Worm (Caenorhabditis elegans) whole organism, midembryonic: ENCODE measurements around the gene gnrr-3.

Experiments
- T22C8.4 ChIP-seq: fragments of 200-800 bp; sonication (Bioruptor generic); IDR thresholded peaks from 2 replicates; pipeline ENCODE4 v1.3.6; 2022; ENCODE audit warnings: missing genetic modification characterization, missing compliant biosample characterization
- cog-1 ChIP-seq: sonication (generic microtip); optimal IDR thresholded peaks from 2 replicates; lab custom pipeline; 2016; ENCODE audit warnings: missing genetic modification characterization, missing compliant biosample characterization
- flt-1 ChIP-seq: fragments of 200-800 bp; sonication (Bioruptor generic); IDR thresholded peaks from 2 replicates; pipeline ENCODE4 v1.3.6; 2022; ENCODE audit warnings: missing genetic modification characterization, missing compliant biosample characterization
- klf-2 ChIP-seq: fragments of 200-800 bp; sonication (Bioruptor generic); conservative IDR thresholded peaks from 2 replicates; pipeline ENCODE4 v1.3.6; 2022; ENCODE audit warnings: missing genetic modification reagents, missing genetic modification characterization, missing compliant biosample characterization
- med-1 ChIP-seq: sonication (generic microtip); optimal IDR thresholded peaks from 2 replicates; lab custom pipeline; 2017; ENCODE audit warnings: missing genetic modification characterization, mild to moderate bottlenecking, missing compliant biosample characterization, antibody characterized with exemption, missing genetic modification reagents; ENCODE audit not compliant: insufficient read depth
- ref-1 ChIP-seq: fragments of 200-800 bp; sonication (Bioruptor generic); conservative IDR thresholded peaks from 2 replicates; pipeline ENCODE4 v1.3.6; 2022; ENCODE audit warnings: missing genetic modification reagents, missing genetic modification characterization, missing compliant biosample characterization
- tab-1 ChIP-seq: fragments of 200-800 bp; sonication (Bioruptor generic); IDR thresholded peaks from 2 replicates; pipeline ENCODE4 v1.3.6; 2022; ENCODE audit warnings: missing genetic modification characterization, missing compliant biosample characterization
- ztf-23 ChIP-seq: fragments of 200-800 bp; sonication (Bioruptor generic); IDR thresholded peaks from 2 replicates; pipeline ENCODE4 v1.3.6; 2022; ENCODE audit warnings: missing genetic modification reagents, missing genetic modification characterization, missing compliant biosample characterization
- ztf-29 ChIP-seq: fragments of 200-800 bp; sonication (Bioruptor generic); IDR thresholded peaks from 2 replicates; pipeline ENCODE4 v1.3.6; 2022; ENCODE audit warnings: missing genetic modification reagents, missing genetic modification characterization, missing compliant biosample characterization

gnrr-3 gene

ce11 chrX:10049160-10049559 is at the start of gene gnrr-3:
Gene gnrr-3, plus strand, starts transcription at chrX:10049460.
- TF ChIP-seq cog-1 (tag; lab: Kevin White, UChicago) (no peak), ref-1 (GFP tag; lab: Robert Waterston, UW) (no peak), med-1 (GFP tag; lab: Kevin White, UChicago) (no peak), klf-2 (no peak), tab-1 (no peak), ztf-29 (GFP tag; lab: Robert Waterston, UW) (no peak), flt-1 (no peak), T22C8.4 (GFP tag; lab: Robert Waterston, UW) (no peak), ztf-23 (GFP tag; lab: Robert Waterston, UW) (no peak)

- TF ChIP-seq ztf-29 (GFP tag; lab: Robert Waterston, UW) (0 out of 2 replicates have a peak, but pooled peaks have one; percentile 7), flt-1 (peak; percentile 74; the same call in 1 of the 2 replicates), T22C8.4 (GFP tag; lab: Robert Waterston, UW) (peak; percentile 70), ztf-23 (GFP tag; lab: Robert Waterston, UW) (peak; percentile 51; the same call in 1 of the 2 replicates), med-1 (GFP tag; lab: Kevin White, UChicago) (no peak), ref-1 (GFP tag; lab: Robert Waterston, UW) (no peak), cog-1 (tag; lab: Kevin White, UChicago) (peak; percentile 92)
These were observed 49.6 kb upstream of the gnrr-3 start for ce11 chrX:9999599-10000201.

- TF ChIP-seq med-1 (GFP tag; lab: Kevin White, UChicago) (no peak), cog-1 (tag; lab: Kevin White, UChicago) (no peak), ref-1 (GFP tag; lab: Robert Waterston, UW) (no peak), tab-1 (no peak), T22C8.4 (GFP tag; lab: Robert Waterston, UW) (no peak), ztf-29 (GFP tag; lab: Robert Waterston, UW) (no peak), flt-1 (no peak), klf-2 (no peak), ztf-23 (GFP tag; lab: Robert Waterston, UW) (no peak)
These were observed 48.6 kb upstream of the gnrr-3 start, which contains the start of gene F19C6.2 for ce11 chrX:10000635-10001034. Gene F19C6.2, plus strand, starts transcription at chrX:10000935.

ce11 chrX:10008664-10009063 is 40.6 kb upstream of the gnrr-3 start, which contains the start of gene F19C6.3:
Gene F19C6.3, minus strand, starts transcription at chrX:10008764.
- TF ChIP-seq klf-2 = no peak
- TF ChIP-seq ztf-23 (GFP tag; lab: Robert Waterston, UW) = no peak
- no peak for TF ChIP-seq T22C8.4 (GFP tag; lab: Robert Waterston, UW)

ce11 chrX:10009985-10010384 is 39.3 kb upstream of the gnrr-3 start:
- no peak for TF ChIP-seq cog-1 (tag; lab: Kevin White, UChicago)
- no peak for TF ChIP-seq ztf-29 (GFP tag; lab: Robert Waterston, UW)
- no peak for TF ChIP-seq ztf-23 (GFP tag; lab: Robert Waterston, UW)
- TF ChIP-seq tab-1 = no peak
- TF ChIP-seq flt-1 = no peak
- no peak for TF ChIP-seq T22C8.4 (GFP tag; lab: Robert Waterston, UW)
- TF ChIP-seq ref-1 (GFP tag; lab: Robert Waterston, UW) = no peak

- no peak for TF ChIP-seq ztf-23 (GFP tag; lab: Robert Waterston, UW)
- no peak for TF ChIP-seq flt-1
- no peak for TF ChIP-seq T22C8.4 (GFP tag; lab: Robert Waterston, UW)
- no peak for TF ChIP-seq med-1 (GFP tag; lab: Kevin White, UChicago)
- TF ChIP-seq cog-1 (tag; lab: Kevin White, UChicago) = no peak
- TF ChIP-seq klf-2 = no peak
- TF ChIP-seq ref-1 (GFP tag; lab: Robert Waterston, UW) = no peak
- TF ChIP-seq tab-1 = no peak
- TF ChIP-seq ztf-29 (GFP tag; lab: Robert Waterston, UW) = no peak
These were observed 31.1 kb upstream of the gnrr-3 start, which contains the start of gene F19C6.4 for ce11 chrX:10017975-10018654. Gene F19C6.4, minus strand, starts transcription at chrX:10018025.

ce11 chrX:10022016-10022415 is 27.2 kb upstream of the gnrr-3 start, which contains the start of gene F42G10.1:
Gene F42G10.1, minus strand, starts transcription at chrX:10022166.
- no peak for TF ChIP-seq flt-1
- TF ChIP-seq ztf-23 (GFP tag; lab: Robert Waterston, UW) = no peak
- no peak for TF ChIP-seq tab-1
- no peak for TF ChIP-seq klf-2
- no peak for TF ChIP-seq T22C8.4 (GFP tag; lab: Robert Waterston, UW)
- no peak for TF ChIP-seq med-1 (GFP tag; lab: Kevin White, UChicago)
- TF ChIP-seq ztf-29 (GFP tag; lab: Robert Waterston, UW) = no peak
- no peak for TF ChIP-seq cog-1 (tag; lab: Kevin White, UChicago)
- no peak for TF ChIP-seq ref-1 (GFP tag; lab: Robert Waterston, UW)

- TF ChIP-seq ztf-29 (GFP tag; lab: Robert Waterston, UW) = no peak
- TF ChIP-seq klf-2 = no peak
- no peak for TF ChIP-seq ref-1 (GFP tag; lab: Robert Waterston, UW)
- no peak; the same call in 1 of the 2 replicates for TF ChIP-seq flt-1
- no peak for TF ChIP-seq tab-1
- TF ChIP-seq ztf-23 (GFP tag; lab: Robert Waterston, UW) = no peak
- no peak for TF ChIP-seq T22C8.4 (GFP tag; lab: Robert Waterston, UW)
- no peak for TF ChIP-seq cog-1 (tag; lab: Kevin White, UChicago)
- no peak for TF ChIP-seq med-1 (GFP tag; lab: Kevin White, UChicago)
These were observed 22.9 kb upstream of the gnrr-3 start for ce11 chrX:10026347-10026746.

- TF ChIP-seq T22C8.4 (GFP tag; lab: Robert Waterston, UW) = no peak
- no peak for TF ChIP-seq cog-1 (tag; lab: Kevin White, UChicago)
- no peak for TF ChIP-seq ref-1 (GFP tag; lab: Robert Waterston, UW)
- TF ChIP-seq med-1 (GFP tag; lab: Kevin White, UChicago) = no peak
- no peak for TF ChIP-seq ztf-23 (GFP tag; lab: Robert Waterston, UW)
- TF ChIP-seq klf-2 = no peak
- TF ChIP-seq flt-1 = no peak
- no peak for TF ChIP-seq ztf-29 (GFP tag; lab: Robert Waterston, UW)
- no peak for TF ChIP-seq tab-1
These were observed 21.7 kb upstream of the gnrr-3 start, which contains the start of gene mkk-4 for ce11 chrX:10027556-10027955. Gene mkk-4, plus strand, starts transcription at chrX:10027856.
